Worm (Caenorhabditis elegans): ENCODE data around the gene Y57G11C.1142.

DNA sequence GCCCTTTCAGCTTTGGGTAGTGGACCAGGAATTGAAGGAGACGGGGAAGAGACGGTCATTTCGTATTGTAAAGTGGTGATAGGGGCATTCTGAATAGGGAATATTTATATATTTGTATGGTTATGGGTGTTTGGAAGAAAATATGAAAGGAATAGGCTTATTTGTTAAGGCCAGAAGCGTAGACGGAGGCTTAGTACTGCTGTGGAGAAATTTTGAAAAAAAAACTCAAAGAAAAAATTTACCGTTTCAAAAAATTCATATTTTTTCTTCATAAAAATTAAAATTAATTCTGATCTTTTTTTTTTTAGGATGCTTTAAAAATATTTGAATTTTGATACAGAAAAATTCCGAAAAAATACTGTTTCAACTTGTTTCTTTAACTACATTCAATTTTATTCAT lies 26.6 kb downstream of the Y57G11C.1142 start, which contains the start of gene hhat-2:
- TF ChIP-seq lin-39 (tag; optimal IDR thresholded peaks at IDR 0.05) (no peak), mdl-1 (tag; optimal IDR thresholded peaks at IDR 0.05) (no peak), nhr-11 (tag; optimal IDR thresholded peaks at IDR 0.05) (no peak)

Measured in whole organism, L2 larva.